Worm (Caenorhabditis elegans) whole organism, young adult: ENCODE results near the gene R07B7.9.

ENCODE experiments used
- C06A6.2 ChIP-seq: fragments of 200-800 bp; sonication (Bioruptor generic); conservative IDR thresholded peaks from 2 replicates; pipeline ENCODE4 v1.3.6; 2022; ENCODE audit warnings: missing genetic modification characterization, missing compliant biosample characterization
- F22D6.2 ChIP-seq: sonication (generic microtip); optimal IDR thresholded peaks from 2 replicates; lab custom pipeline; 2016; ENCODE audit warnings: mild to moderate bottlenecking, missing genetic modification characterization, missing compliant biosample characterization
- F33H1.4 ChIP-seq: fragments of 200-800 bp; sonication (Bioruptor generic); IDR thresholded peaks from 2 replicates; pipeline ENCODE4 v1.3.6; 2022; ENCODE audit warnings: missing genetic modification reagents, missing genetic modification characterization, missing compliant biosample characterization
- F39B2.1 ChIP-seq: fragments of 200-800 bp; sonication (Bioruptor generic); IDR thresholded peaks from 2 replicates; pipeline ENCODE4 v1.3.6; 2022; ENCODE audit warnings: missing genetic modification reagents, missing genetic modification characterization, missing compliant biosample characterization
- F52B5.7 ChIP-seq: sonication (generic microtip); optimal IDR thresholded peaks from 2 replicates; lab custom pipeline; 2016; ENCODE audit warnings: mild to moderate bottlenecking, missing genetic modification characterization, missing compliant biosample characterization
- F57C9.4 ChIP-seq: sonication (generic microtip); optimal IDR thresholded peaks from 2 replicates; lab custom pipeline; 2017; ENCODE audit warnings: mild to moderate bottlenecking, missing genetic modification characterization, missing compliant biosample characterization
- ZK185.1 ChIP-seq: sonication (generic microtip); optimal IDR thresholded peaks from 2 replicates; lab custom pipeline; 2016; ENCODE audit warnings: mild to moderate bottlenecking, missing genetic modification characterization, missing compliant biosample characterization; ENCODE audit not compliant: poor library complexity, severe bottlenecking
- ama-1 ChIP-seq, 3 experiments: fragments of 150-350 bp in 1 of 3; sonication (generic microtip) in 2 of 3; optimal IDR thresholded peaks; 2 replicates each; lab custom pipeline; 2014 to 2018; ENCODE audit warnings: missing biosample characterization in 2 of 3, missing genetic modification characterization in 2 of 3, missing genetic modification reagents in 2 of 3
- attf-6 ChIP-seq: fragments of 200-800 bp; sonication (Bioruptor generic); IDR thresholded peaks from 2 replicates; pipeline ENCODE4 v1.3.6; 2022; ENCODE audit warnings: missing genetic modification reagents, missing genetic modification characterization, missing compliant biosample characterization
- cebp-1 ChIP-seq, 2 experiments: fragments of 200-800 bp in 1 of 2; sonication (Bioruptor generic) in 1 of 2; sonication (generic microtip) in 1 of 2; IDR thresholded peaks in 1 of 2; optimal IDR thresholded peaks in 1 of 2; 2 replicates each; pipeline versions ENCODE4 v1.3.6 to Lab custom; 2017 to 2022; ENCODE audit warnings: missing compliant biosample characterization in 2 of 2, missing genetic modification characterization in 2 of 2, mild to moderate bottlenecking in 1 of 2, missing genetic modification reagents in 1 of 2, moderate library complexity in 1 of 2
- cebp-2 ChIP-seq: fragments of 200-800 bp; sonication (Bioruptor generic); IDR thresholded peaks from 2 replicates; pipeline ENCODE4 v1.3.6; 2022; ENCODE audit warnings: missing genetic modification characterization, missing compliant biosample characterization
- ceh-27 ChIP-seq: fragments of 200-800 bp; sonication (Bioruptor generic); optimal IDR thresholded peaks from 2 replicates; lab custom pipeline; 2018; ENCODE audit warnings: mild to moderate bottlenecking, missing genetic modification characterization, moderate library complexity, missing compliant biosample characterization
- ceh-91 ChIP-seq: fragments of 200-800 bp; sonication (Bioruptor generic); IDR thresholded peaks from 2 replicates; pipeline ENCODE4 v1.3.6; 2022; ENCODE audit warnings: missing genetic modification reagents, missing genetic modification characterization, missing compliant biosample characterization
- dpff-1 ChIP-seq: sonication (generic microtip); optimal IDR thresholded peaks from 2 replicates; lab custom pipeline; 2017; ENCODE audit warnings: mild to moderate bottlenecking, missing genetic modification characterization, missing compliant biosample characterization
- dpl-1 ChIP-seq: fragments of 150-350 bp; optimal IDR thresholded peaks from 2 replicates; lab custom pipeline; 2014; ENCODE audit warnings: missing biosample characterization, missing genetic modification reagents, missing genetic modification characterization
- efl-1 ChIP-seq: fragments of 150-350 bp; optimal IDR thresholded peaks from 2 replicates; lab custom pipeline; 2014; ENCODE audit warnings: missing biosample characterization, missing genetic modification reagents, missing genetic modification characterization
- egl-18 ChIP-seq: fragments of 200-800 bp; sonication (Bioruptor generic); IDR thresholded peaks from 2 replicates; pipeline ENCODE4 v1.3.6; 2022; ENCODE audit warnings: missing genetic modification reagents, missing genetic modification characterization, missing compliant biosample characterization
- egl-44 ChIP-seq: fragments of 200-800 bp; sonication (Bioruptor generic); IDR thresholded peaks from 2 replicates; pipeline ENCODE4 v1.3.6; 2022; ENCODE audit warnings: missing genetic modification reagents, missing genetic modification characterization, missing compliant biosample characterization
- fkh-3 ChIP-seq: sonication (generic microtip); optimal IDR thresholded peaks from 2 replicates; lab custom pipeline; 2016; ENCODE audit warnings: mild to moderate bottlenecking, missing genetic modification characterization, missing compliant biosample characterization
- gei-17 ChIP-seq: fragments of 200-800 bp; sonication (Bioruptor generic); optimal IDR thresholded peaks from 2 replicates; lab custom pipeline; 2018; ENCODE audit warnings: mild to moderate bottlenecking, missing genetic modification characterization, missing compliant biosample characterization
- him-1 ChIP-seq: sonication (generic microtip); optimal IDR thresholded peaks from 2 replicates; lab custom pipeline; 2016; ENCODE audit warnings: missing genotype, missing genetic modification reagents, missing genetic modification characterization, missing compliant biosample characterization
- hmg-1.2 ChIP-seq: fragments of 200-800 bp; sonication (Bioruptor generic); IDR thresholded peaks from 2 replicates; pipeline ENCODE4 v1.3.6; 2022; ENCODE audit warnings: missing genetic modification reagents, missing genetic modification characterization, missing compliant biosample characterization
- hrde-1 ChIP-seq: sonication (generic microtip); optimal IDR thresholded peaks from 2 replicates; lab custom pipeline; 2016; ENCODE audit warnings: missing genetic modification characterization, mild to moderate bottlenecking, missing compliant biosample characterization, moderate library complexity, missing genotype, missing genetic modification reagents, borderline replicate concordance
- let-526 ChIP-seq: fragments of 200-800 bp; sonication (Bioruptor generic); IDR thresholded peaks from 2 replicates; pipeline ENCODE4 v1.3.6; 2022; ENCODE audit warnings: missing genetic modification reagents, missing genetic modification characterization, missing compliant biosample characterization
- madf-8 ChIP-seq: fragments of 200-800 bp; sonication (Bioruptor generic); conservative IDR thresholded peaks from 2 replicates; pipeline ENCODE4 v1.3.6; 2022; ENCODE audit warnings: missing genetic modification reagents, missing genetic modification characterization, missing compliant biosample characterization
- mcd-1 ChIP-seq: fragments of 200-800 bp; sonication (Bioruptor generic); IDR thresholded peaks from 2 replicates; pipeline ENCODE4 v1.3.6; 2022; ENCODE audit warnings: missing genetic modification reagents, missing genetic modification characterization, missing compliant biosample characterization
- mel-28 ChIP-seq: sonication (generic microtip); optimal IDR thresholded peaks from 2 replicates; lab custom pipeline; 2016; ENCODE audit warnings: borderline replicate concordance, mild to moderate bottlenecking, missing genetic modification characterization, missing compliant biosample characterization
- mes-4 ChIP-seq: sonication (generic microtip); optimal IDR thresholded peaks from 2 replicates; lab custom pipeline; 2016; ENCODE audit warnings: missing genotype, missing genetic modification characterization, missing compliant biosample characterization
- nhr-80 ChIP-seq: sonication (generic microtip); optimal IDR thresholded peaks from 2 replicates; lab custom pipeline; 2016; ENCODE audit warnings: missing genetic modification characterization, missing compliant biosample characterization
- pbrm-1 ChIP-seq: fragments of 200-800 bp; sonication (Bioruptor generic); IDR thresholded peaks from 2 replicates; pipeline ENCODE4 v1.3.6; 2022; ENCODE audit warnings: missing genetic modification reagents, missing genetic modification characterization, missing compliant biosample characterization
- rec-8 ChIP-seq, 2 experiments: sonication (generic microtip); optimal IDR thresholded peaks; 2 replicates each; lab custom pipeline; 2016; ENCODE audit warnings: mild to moderate bottlenecking in 2 of 2, missing genetic modification characterization in 2 of 2, missing genetic modification reagents in 2 of 2, missing genotype in 2 of 2, missing biosample characterization in 1 of 2, missing compliant biosample characterization in 1 of 2, moderate library complexity in 1 of 2
- sdz-38 ChIP-seq: sonication (generic microtip); optimal IDR thresholded peaks from 2 replicates; lab custom pipeline; 2016; ENCODE audit warnings: missing genotype, missing genetic modification characterization, missing compliant biosample characterization
- snpc-1.1 ChIP-seq: sonication (generic microtip); optimal IDR thresholded peaks from 2 replicates; lab custom pipeline; 2017; ENCODE audit warnings: missing genetic modification characterization, mild to moderate bottlenecking, missing compliant biosample characterization, antibody characterized with exemption, moderate library complexity, missing genotype, missing genetic modification reagents; ENCODE audit not compliant: insufficient read depth
- snpc-3.4 ChIP-seq: sonication (generic microtip); optimal IDR thresholded peaks from 2 replicates; lab custom pipeline; 2017; ENCODE audit warnings: missing genetic modification characterization, mild to moderate bottlenecking, missing compliant biosample characterization, antibody characterized with exemption, moderate library complexity, missing genotype, missing genetic modification reagents
- somi-1 ChIP-seq: fragments of 200-800 bp; sonication (Bioruptor generic); optimal IDR thresholded peaks from 2 replicates; lab custom pipeline; 2018; ENCODE audit warnings: mild to moderate bottlenecking, missing genetic modification characterization, missing compliant biosample characterization
- sptf-2 ChIP-seq: fragments of 200-800 bp; sonication (Bioruptor generic); optimal IDR thresholded peaks from 2 replicates; lab custom pipeline; 2018; ENCODE audit warnings: mild to moderate bottlenecking, missing genetic modification characterization, missing compliant biosample characterization
- tbp1 ChIP-seq: fragments of 200-800 bp; sonication (Bioruptor generic); optimal IDR thresholded peaks from 2 replicates; lab custom pipeline; 2018; ENCODE audit warnings: mild to moderate bottlenecking, missing genetic modification characterization, missing compliant biosample characterization
- zim-3 ChIP-seq: sonication (generic microtip); optimal IDR thresholded peaks from 2 replicates; lab custom pipeline; 2017; ENCODE audit warnings: mild to moderate bottlenecking, missing genetic modification characterization, moderate library complexity, missing compliant biosample characterization
- ztf-25 ChIP-seq: fragments of 200-800 bp; sonication (Bioruptor generic); IDR thresholded peaks from 2 replicates; pipeline ENCODE4 v1.3.6; 2022; ENCODE audit warnings: missing genetic modification reagents, missing genetic modification characterization, missing compliant biosample characterization

R07B7.9 gene

DNA sequence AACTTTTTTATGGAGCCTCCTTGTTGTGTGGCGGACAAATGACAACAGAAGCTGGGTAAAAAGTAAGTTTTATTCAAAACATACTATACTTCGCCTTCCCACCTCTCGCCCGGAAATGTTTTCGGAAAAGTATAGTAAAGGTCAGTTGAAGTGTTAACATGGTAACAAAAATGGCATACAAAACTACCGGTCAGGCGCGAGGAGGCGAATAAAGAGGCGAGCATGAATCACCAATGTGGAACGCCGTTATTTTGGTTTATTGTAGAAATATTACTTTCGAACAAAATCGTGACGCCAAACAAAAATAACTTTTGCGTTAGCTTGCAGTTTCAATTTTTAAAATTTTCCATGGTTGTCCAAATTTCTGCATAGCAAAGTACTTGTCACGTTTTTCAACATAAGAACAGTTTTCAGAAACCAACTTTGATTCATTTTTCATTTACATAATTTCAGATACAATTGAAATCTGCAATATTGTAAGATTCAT lies 37.4 kb upstream of the R07B7.9 start, which contains the start of gene C13C4.8:
C13C4.8 (plus strand) TSS at position 437 of the 487 bp plus-strand sequence.
- TF ChIP-seq F22D6.2 (no peak), ZK185.1 (tag; lab: Kevin White, UChicago) (no peak), dpl-1 (GFP tag; lab: Kevin White, UChicago) (no peak), somi-1 (GFP tag; lab: Kevin White, UChicago) (no peak), ama-1 (optimal IDR thresholded peaks at IDR 0.05; lab: Kevin White, UChicago) (no peak), ama-1 (GFP tag; optimal IDR thresholded peaks at IDR 0.05; lab: Kevin White, UChicago) (no peak), mel-28 (no peak), tbp1 (no peak), F52B5.7 (tag; lab: Kevin White, UChicago) (no peak), ztf-25 (GFP tag; lab: Robert Waterston, UW) (no peak), sptf-2 (no peak), pbrm-1 (no peak)

DNA sequence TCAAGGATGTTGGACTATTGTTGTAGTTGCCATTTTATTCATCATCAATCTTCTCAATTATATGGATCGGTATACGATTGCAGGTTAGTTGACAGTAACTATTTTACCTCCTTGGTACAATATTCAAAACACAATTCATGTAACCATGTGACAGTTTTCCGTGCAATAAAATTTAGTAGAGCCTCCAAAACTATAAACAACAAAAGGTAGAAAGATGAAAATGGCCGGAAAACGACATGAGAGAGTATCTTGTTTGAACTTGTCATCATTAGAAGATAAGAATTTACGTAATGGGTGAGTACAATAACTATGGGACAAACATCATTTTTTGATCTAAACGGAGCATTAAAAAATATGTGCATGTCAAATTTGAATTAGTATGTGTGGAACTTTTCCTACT lies 35.0 kb upstream of the R07B7.9 start:
- TF ChIP-seq snpc-3.4 (tag; lab: Kevin White, UChicago) (no peak), nhr-80 (peak; percentile 27), ceh-27 (GFP tag; lab: Kevin White, UChicago) (no peak), egl-18 (GFP tag; lab: Robert Waterston, UW) (no peak)

DNA sequence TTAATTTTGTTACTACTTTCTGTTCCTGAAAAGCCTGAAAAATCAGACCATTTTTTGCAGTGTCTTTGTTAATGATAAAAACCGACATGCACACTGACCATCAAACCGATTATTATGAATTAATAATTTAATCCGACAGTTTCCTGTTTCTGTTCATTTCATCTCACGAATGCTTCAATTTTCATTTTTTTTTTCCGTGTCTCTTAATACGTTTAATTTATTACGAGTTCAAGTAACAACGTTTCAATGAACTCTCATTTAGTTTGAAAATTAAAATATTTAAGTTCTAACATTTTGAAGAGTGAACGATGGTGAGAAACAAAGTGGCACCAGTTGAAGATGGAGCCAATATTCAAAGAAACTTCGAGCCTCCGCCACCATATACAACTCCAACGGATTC lies 34.5 kb upstream of the R07B7.9 start, which contains the start of gene spin-1:
spin-1 (plus strand) TSS at position 301 of the 400 bp plus-strand sequence.
- no peak for TF ChIP-seq egl-44 (GFP tag; lab: Robert Waterston, UW)
- TF ChIP-seq him-1 (tag; lab: Kevin White, UChicago) = no peak
- no peak for TF ChIP-seq F57C9.4 (tag; lab: Kevin White, UChicago)
- no peak for TF ChIP-seq cebp-1 (GFP tag; IDR thresholded peaks at IDR 0.05; lab: Robert Waterston, UW)
- TF ChIP-seq cebp-1 (tag; optimal IDR thresholded peaks at IDR 0.05; lab: Kevin White, UChicago) = no peak
- no peak for TF ChIP-seq attf-6 (GFP tag; lab: Robert Waterston, UW)

DNA sequence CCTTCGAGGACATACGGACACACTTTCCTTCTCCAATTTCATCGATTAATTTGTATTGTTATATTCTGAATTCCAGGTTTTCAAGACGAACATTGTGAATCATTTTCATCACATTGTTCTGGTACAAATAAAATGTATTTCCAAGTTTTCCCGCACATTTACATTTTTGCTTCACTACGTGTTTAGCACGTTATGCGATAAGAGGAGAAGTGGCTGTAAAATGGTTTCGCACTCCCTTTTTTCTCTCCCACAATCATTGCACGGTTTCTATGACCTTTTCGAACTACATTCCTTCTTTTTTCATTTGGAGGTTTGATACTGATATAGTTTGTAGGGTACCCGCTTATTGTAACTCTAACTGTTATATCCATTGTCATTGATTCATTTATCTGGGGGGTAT lies 33.6 kb upstream of the R07B7.9 start:
- TF ChIP-seq efl-1 (GFP tag; lab: Kevin White, UChicago) (no peak), nhr-80 (peak; percentile 70)

DNA sequence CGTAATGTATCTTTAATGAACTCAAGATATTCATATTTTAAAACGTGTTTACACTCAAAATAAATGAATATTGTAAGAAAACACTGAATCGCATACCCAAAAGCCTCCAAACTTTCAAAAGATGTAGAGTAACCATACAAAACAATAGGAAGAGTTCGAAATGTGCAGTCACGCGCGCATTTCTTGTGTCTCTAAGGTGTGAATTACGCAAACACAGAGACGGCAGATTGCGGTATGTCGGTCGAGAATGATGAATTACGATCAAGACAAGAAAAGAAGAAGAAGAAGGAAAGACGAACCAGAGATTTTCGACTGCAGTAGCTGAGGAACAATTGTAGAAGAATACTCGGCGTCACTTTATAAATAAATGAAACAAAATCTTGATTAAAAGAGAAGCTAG lies 31.3 kb upstream of the R07B7.9 start, which contains the start of gene lhpp-1:
lhpp-1 (minus strand) TSS at position 354 of the 400 bp plus-strand sequence.
- no peak for TF ChIP-seq mcd-1 (GFP tag; lab: Robert Waterston, UW)
- no peak for TF ChIP-seq cebp-2
- TF ChIP-seq hmg-1.2 (GFP tag; lab: Robert Waterston, UW) = no peak
- TF ChIP-seq snpc-1.1 (tag; lab: Kevin White, UChicago) = no peak
- TF ChIP-seq rec-8 (tag; optimal IDR thresholded peaks at IDR 0.05; lab: Kevin White, UChicago) = no peak
- TF ChIP-seq fkh-3 (tag; lab: Kevin White, UChicago) = no peak
- TF ChIP-seq hrde-1 (tag; lab: Kevin White, UChicago) = no peak
- TF ChIP-seq C06A6.2 (GFP tag; lab: Robert Waterston, UW) = no peak
- TF ChIP-seq zim-3 (tag; lab: Kevin White, UChicago) = no peak
- no peak for TF ChIP-seq F33H1.4
- TF ChIP-seq ceh-91 (GFP tag; lab: Robert Waterston, UW) = no peak
- TF ChIP-seq dpff-1 = no peak
- TF ChIP-seq gei-17 (GFP tag; lab: Kevin White, UChicago) = no peak
- TF ChIP-seq mes-4 (tag; lab: Kevin White, UChicago) = no peak
- TF ChIP-seq madf-8 (GFP tag; lab: Robert Waterston, UW) = no peak
- TF ChIP-seq sdz-38 = no peak
- TF ChIP-seq let-526 (GFP tag; lab: Robert Waterston, UW) = no peak
- no peak for TF ChIP-seq F39B2.1 (GFP tag; lab: Robert Waterston, UW)
